Worm (Caenorhabditis elegans) whole organism, L2 larva: ENCODE results near the gene Y7A9D.1.

Experiments
- F13H6.1 ChIP-seq: sonication (generic microtip); optimal IDR thresholded peaks from 2 replicates; lab custom pipeline; 2016; ENCODE audit warnings: missing genetic modification characterization, missing compliant biosample characterization
- ZK546.5 ChIP-seq: sonication (generic microtip); optimal IDR thresholded peaks from 2 replicates; lab custom pipeline; 2017; ENCODE audit warnings: missing biosample characterization, missing genetic modification characterization
- lsy-2 ChIP-seq, 2 experiments: fragments of 150-350 bp in 1 of 2; sonication (generic microtip) in 1 of 2; optimal IDR thresholded peaks; 2 replicates each; lab custom pipeline; 2014 to 2017; ENCODE audit warnings: missing biosample characterization in 2 of 2, missing genetic modification characterization in 2 of 2
- mab-5 ChIP-seq: fragments of 150-350 bp; optimal IDR thresholded peaks from 2 replicates; lab custom pipeline; 2014; ENCODE audit warnings: missing biosample characterization, missing genetic modification characterization
- mdl-1 ChIP-seq, 2 experiments: fragments of 150-350 bp in 1 of 2; sonication (generic microtip) in 1 of 2; optimal IDR thresholded peaks; 2 replicates each; lab custom pipeline; 2017; ENCODE audit warnings: missing biosample characterization in 2 of 2, missing genetic modification characterization in 2 of 2
- nhr-23 ChIP-seq: fragments of 150-350 bp; optimal IDR thresholded peaks from 2 replicates; lab custom pipeline; 2014; ENCODE audit warnings: missing biosample characterization, missing genetic modification reagents, missing genetic modification characterization
- unc-55 ChIP-seq: fragments of 150-350 bp; sonication (generic microtip); optimal IDR thresholded peaks from 3 replicates; lab custom pipeline; 2014; ENCODE audit warnings: missing biosample characterization, missing genetic modification reagents, missing genetic modification characterization
- unc-62 ChIP-seq: fragments of 150-350 bp; optimal IDR thresholded peaks from 2 replicates; lab custom pipeline; 2014; ENCODE audit warnings: missing biosample characterization, missing genetic modification reagents, missing genetic modification characterization
- ztf-4 ChIP-seq: fragments of 150-350 bp; optimal IDR thresholded peaks from 2 replicates; lab custom pipeline; 2014; ENCODE audit warnings: missing biosample characterization, missing genetic modification characterization

- TF ChIP-seq unc-62 (GFP tag; lab: Kevin White, UChicago) = no peak
- TF ChIP-seq mab-5 = no peak
- TF ChIP-seq mdl-1 (tag; optimal IDR thresholded peaks at IDR 0.05; lab: Kevin White, UChicago) = no peak
- no peak for TF ChIP-seq F13H6.1 (tag; lab: Kevin White, UChicago)
- TF ChIP-seq ztf-4 = no peak
- no peak for TF ChIP-seq lsy-2 (tag; optimal IDR thresholded peaks at IDR 0.05; lab: Kevin White, UChicago)
- TF ChIP-seq unc-55 (GFP tag; lab: Kevin White, UChicago) = no peak
- no peak for TF ChIP-seq nhr-23 (tag; lab: Kevin White, UChicago)
- TF ChIP-seq ZK546.5 (tag; lab: Kevin White, UChicago) = no peak
Observed at ce11 chrIV:16370592-16370991, 11.4 kb downstream of the Y7A9D.1 start.
